Worm (Caenorhabditis elegans): Measurements from ENCODE around the gene C09E7.8.
A peak's percentile ranks its signal among the peaks of the same experiment; 100 is the strongest.

Gene C09E7.8

DNA sequence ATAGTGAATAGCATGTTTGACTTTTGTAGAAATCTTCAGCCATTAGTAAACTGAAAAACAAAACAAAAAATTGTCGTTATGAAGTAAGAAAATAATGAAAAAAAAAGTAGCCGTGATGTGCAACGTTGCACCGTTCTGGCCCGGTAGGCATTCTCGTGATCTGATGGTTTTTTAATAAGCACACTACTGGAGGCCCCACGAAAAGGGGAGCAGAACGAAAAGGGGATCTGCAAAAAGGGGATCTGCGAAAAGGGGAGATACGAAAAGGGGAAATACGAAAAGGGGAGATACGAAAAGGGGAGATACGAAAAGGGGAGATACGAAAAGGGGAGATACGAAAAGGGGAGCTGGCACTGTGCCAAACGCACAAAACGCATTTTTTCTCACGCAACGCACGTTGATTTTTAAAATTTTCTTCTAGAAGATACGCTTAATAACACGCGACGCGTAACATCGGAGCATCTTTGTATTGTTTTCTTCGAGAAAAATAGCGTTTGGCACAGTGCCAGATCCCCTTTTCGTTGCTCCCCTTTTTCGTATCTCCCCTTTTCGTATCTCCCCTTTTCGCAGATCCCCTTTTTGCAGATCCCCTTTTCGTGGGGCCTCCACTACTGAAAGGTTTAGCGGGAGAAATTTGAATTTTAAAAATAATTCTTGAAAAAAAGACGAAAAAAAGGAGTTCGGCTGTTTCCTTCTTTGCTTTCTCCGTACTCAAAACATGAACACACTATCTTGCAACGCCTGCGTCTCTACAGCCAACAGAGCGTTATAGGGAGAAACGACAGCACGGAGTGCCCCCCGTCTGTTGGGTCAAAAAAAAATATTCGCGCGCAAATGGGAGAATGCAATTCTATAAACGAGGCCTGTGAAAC is 7.0 kb downstream of the C09E7.8 start, which contains the start of gene C09E7.7 (continued):
- peak; percentile 84 for TF ChIP-seq mes-2 (tag; optimal IDR thresholded peaks at IDR 0.05; ENCODE audit: poor library complexity, severe bottlenecking)
- TF ChIP-seq mxl-3 (GFP tag; optimal IDR thresholded peaks at IDR 0.05) = peak; percentile 35
- peak; percentile 62 for TF ChIP-seq dmd-6 (GFP tag; IDR thresholded peaks at IDR 0.05)
- peak; percentile 55; the same call in 1 of the 2 replicates for TF ChIP-seq arid-1 (GFP tag; conservative IDR thresholded peaks at IDR 0.05)
- 0 out of 4 replicates have a peak, but pooled peaks have one; percentile 6 to 10 for TF ChIP-seq madf-5 (GFP tag; IDR thresholded peaks at IDR 0.05)
- peak; percentile 49 for TF ChIP-seq unc-130 (GFP tag; optimal IDR thresholded peaks at IDR 0.05)
- TF ChIP-seq tra-1 (GFP tag; IDR thresholded peaks at IDR 0.05) = peak; percentile 55; the same call in 1 of the 2 replicates
- TF ChIP-seq tag-97 (GFP tag; IDR thresholded peaks at IDR 0.05) = 0 out of 2 replicates have a peak, but pooled peaks have one; percentile 44
- TF ChIP-seq F37D6.2 (tag; optimal IDR thresholded peaks at IDR 0.05) = peak; percentile 58
- peak; percentile 56 for TF ChIP-seq madf-9 (GFP tag; conservative IDR thresholded peaks at IDR 0.05)
- TF ChIP-seq ZK337.2 (GFP tag; IDR thresholded peaks at IDR 0.05) = peak; percentile 79
- TF ChIP-seq lin-38 (GFP tag; IDR thresholded peaks at IDR 0.05) = peak; percentile 76
- TF ChIP-seq daf-19 (GFP tag; conservative IDR thresholded peaks at IDR 0.05) = 0 out of 2 replicates have a peak, but pooled peaks have one; percentile 28
- peak; percentile 61 for TF ChIP-seq rbr-2 (tag; optimal IDR thresholded peaks at IDR 0.05)
- TF ChIP-seq nhr-28 (tag; optimal IDR thresholded peaks at IDR 0.05) = peak; percentile 2
- peak in 1 of 2 experiments; percentile 38 for TF ChIP-seq mdl-1 (tag; optimal IDR thresholded peaks at IDR 0.05)
- TF ChIP-seq mxl-2 (GFP tag; conservative IDR thresholded peaks at IDR 0.05) = peak; percentile 15; the same call in 1 of the 2 replicates
- 0 out of 2 replicates have a peak, but pooled peaks have one; percentile 14 for TF ChIP-seq Y75B8A.6 (GFP tag; IDR thresholded peaks at IDR 0.05)
- TF ChIP-seq aha-1 (tag) = peak; percentile 95
- TF ChIP-seq mep-1 (tag; optimal IDR thresholded peaks at IDR 0.05) = peak; percentile 77
- TF ChIP-seq ceh-44 (GFP tag; IDR thresholded peaks at IDR 0.05) = peak; percentile 77

DNA sequence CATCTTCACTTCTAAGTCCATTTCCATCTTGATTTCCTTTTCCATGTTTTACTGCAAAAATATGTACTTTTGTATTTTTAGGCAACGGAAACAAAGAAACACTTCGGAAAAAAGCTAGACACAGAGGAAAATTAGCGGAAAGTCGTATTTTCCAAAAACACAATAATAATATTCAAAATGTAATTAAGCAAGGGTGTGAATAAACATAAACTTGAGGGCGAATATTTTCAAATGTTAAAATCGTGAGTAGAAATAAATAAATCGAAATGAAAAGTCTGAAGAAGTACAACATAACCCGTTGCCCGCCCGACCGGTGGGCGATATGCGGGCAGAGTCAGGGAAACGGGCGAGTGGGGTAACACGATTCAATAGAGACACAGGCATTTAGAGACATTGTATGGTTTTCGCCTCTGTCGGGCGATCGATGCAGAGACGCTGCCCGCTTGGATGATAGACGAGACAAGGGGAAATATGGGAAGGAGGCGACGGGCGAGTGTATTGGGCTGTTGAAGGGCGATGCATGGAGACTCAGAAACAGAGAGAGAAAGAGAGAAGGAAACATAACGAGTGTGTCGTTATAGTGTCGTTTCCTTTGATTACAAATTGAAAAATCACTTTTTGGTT is 21.3 kb downstream of the C09E7.8 start, which contains the start of gene C09E7.4:
Gene C09E7.4, minus strand, starts transcription at position 51 of the 624 bp plus-strand sequence.
- TF ChIP-seq T26A8.4 (GFP tag; IDR thresholded peaks at IDR 0.05) = no peak
- no peak for TF ChIP-seq sdz-12 (GFP tag; optimal IDR thresholded peaks at IDR 0.05)
- TF ChIP-seq unc-62 (GFP tag; optimal IDR thresholded peaks at IDR 0.05 in 1 of 2) = peak in 1 of 2 experiments; percentile 77
- TF ChIP-seq unc-62 (tag; optimal IDR thresholded peaks at IDR 0.05) = no peak
- peak; percentile 96 for TF ChIP-seq aha-1 (tag)
- peak; percentile 7 for TF ChIP-seq rbr-2 (tag; optimal IDR thresholded peaks at IDR 0.05)

- no peak for TF ChIP-seq nhr-77 (tag; optimal IDR thresholded peaks at IDR 0.05)
- no peak for TF ChIP-seq daf-16 (GFP tag; optimal IDR thresholded peaks at IDR 0.05)
- no peak for TF ChIP-seq daf-16 (tag; optimal IDR thresholded peaks at IDR 0.05)
- no peak for TF ChIP-seq madf-9 (GFP tag; conservative IDR thresholded peaks at IDR 0.05)
- no peak for TF ChIP-seq Y75B8A.6 (GFP tag; IDR thresholded peaks at IDR 0.05)
- TF ChIP-seq nhr-6 (tag; optimal IDR thresholded peaks at IDR 0.05) = no peak
- TF ChIP-seq nhr-11 (tag; optimal IDR thresholded peaks at IDR 0.05) = no peak
- TF ChIP-seq arid-1 (GFP tag; conservative IDR thresholded peaks at IDR 0.05) = no peak
- no peak for TF ChIP-seq nhr-102 (tag; optimal IDR thresholded peaks at IDR 0.05)
- TF ChIP-seq zfp-2 (tag; optimal IDR thresholded peaks at IDR 0.05) = no peak
- TF ChIP-seq lin-39 (tag; optimal IDR thresholded peaks at IDR 0.05) = no peak
- no peak for TF ChIP-seq nhr-10 (tag; optimal IDR thresholded peaks at IDR 0.05)
- TF ChIP-seq ceh-32 (tag; optimal IDR thresholded peaks at IDR 0.05; ENCODE audit: poor library complexity) = no peak
- no peak for TF ChIP-seq hif-1 (tag; optimal IDR thresholded peaks at IDR 0.05)
- TF ChIP-seq F44E2.7 (GFP tag; IDR thresholded peaks at IDR 0.05) = no peak
- no peak for TF ChIP-seq Y105C5A.15 (GFP tag; IDR thresholded peaks at IDR 0.05)
- TF ChIP-seq lsy-2 (tag; optimal IDR thresholded peaks at IDR 0.05) = no peak
- TF ChIP-seq attf-4 (tag; optimal IDR thresholded peaks at IDR 0.05) = no peak
Observed at ce11 chrIII:6532647-6533046, 25.7 kb downstream of the C09E7.8 start, which contains the start of gene srxa-5. Gene srxa-5, plus strand, starts transcription at chrIII:6532947.

Measured in whole organism, L4 larva.